Fruit fly (Drosophila melanogaster) whole organism, pupa: ENCODE results near the gene CG18135.

Experiments
- CG10348 ChIP-seq: fragments of 200-800 bp; sonication (Bioruptor generic); IDR thresholded peaks from 2 replicates; pipeline ENCODE4 v1.3.6; 2022; ENCODE audit warnings: missing biosample characterization, missing genetic modification characterization
- CG12605 ChIP-seq: fragments of 200-800 bp; sonication (Bioruptor generic); IDR thresholded peaks from 2 replicates; pipeline ENCODE4 v1.3.6; 2022; ENCODE audit warnings: missing biosample characterization, missing genetic modification characterization
- CG13204 ChIP-seq: fragments of 200-800 bp; sonication (Bioruptor generic); optimal IDR thresholded peaks from 2 replicates; lab custom pipeline; 2018; ENCODE audit warnings: missing biosample characterization, mild to moderate bottlenecking, missing genetic modification characterization, moderate library complexity
- CG14655 ChIP-seq: fragments of 200-800 bp; sonication (Bioruptor generic); optimal IDR thresholded peaks from 3 replicates; lab custom pipeline; 2017; ENCODE audit warnings: mild to moderate bottlenecking, missing biosample characterization, missing genetic modification reagents, missing genetic modification characterization
- CG15710 ChIP-seq: fragments of 200-800 bp; sonication (Bioruptor generic); optimal IDR thresholded peaks from 2 replicates; lab custom pipeline; 2018; ENCODE audit warnings: missing biosample characterization, mild to moderate bottlenecking, missing genetic modification characterization, moderate library complexity
- CG17806 ChIP-seq: fragments of 200-800 bp; sonication (Bioruptor generic); optimal IDR thresholded peaks from 2 replicates; lab custom pipeline; 2018; ENCODE audit warnings: missing biosample characterization, mild to moderate bottlenecking, missing genetic modification characterization, moderate library complexity
- CG32121 ChIP-seq: fragments of 200-800 bp; sonication (Bioruptor generic); IDR thresholded peaks from 2 replicates; pipeline ENCODE4 v1.3.6; 2022; ENCODE audit warnings: missing biosample characterization, missing genetic modification characterization
- CG34367 ChIP-seq: fragments of 200-800 bp; sonication (Bioruptor generic); optimal IDR thresholded peaks from 2 replicates; lab custom pipeline; 2018; ENCODE audit warnings: missing biosample characterization, mild to moderate bottlenecking, missing genetic modification characterization
- CG4496 ChIP-seq: fragments of 200-800 bp; sonication (Bioruptor generic); IDR thresholded peaks from 3 replicates; pipeline ENCODE4 v1.3.6; 2022; ENCODE audit warnings: missing biosample characterization, missing genetic modification characterization
- CG8159 ChIP-seq: fragments of 200-800 bp; sonication (Bioruptor generic); optimal IDR thresholded peaks from 3 replicates; lab custom pipeline; 2018; ENCODE audit warnings: missing biosample characterization, mild to moderate bottlenecking, missing genetic modification characterization, moderate library complexity
- CG8301 ChIP-seq: fragments of 200-800 bp; sonication (Bioruptor generic); optimal IDR thresholded peaks from 2 replicates; lab custom pipeline; 2018; ENCODE audit warnings: missing biosample characterization, mild to moderate bottlenecking, missing genetic modification characterization
- CG9948 ChIP-seq: fragments of 200-800 bp; sonication (Bioruptor generic); optimal IDR thresholded peaks from 2 replicates; lab custom pipeline; 2018; ENCODE audit warnings: missing biosample characterization, mild to moderate bottlenecking, missing genetic modification characterization, moderate library complexity
- D1 ChIP-seq: fragments of 200-800 bp; sonication (Bioruptor generic); optimal IDR thresholded peaks from 2 replicates; lab custom pipeline; 2018; ENCODE audit warnings: missing biosample characterization, mild to moderate bottlenecking, missing genetic modification characterization, moderate library complexity
- EcR ChIP-seq: fragments of 200-800 bp; sonication (Bioruptor generic); optimal IDR thresholded peaks from 3 replicates; lab custom pipeline; 2019; ENCODE audit warnings: missing biosample characterization, missing genetic modification characterization, mild to moderate bottlenecking, moderate library complexity, missing genetic modification reagents
- Ets98B ChIP-seq: fragments of 200-800 bp; sonication (Bioruptor generic); IDR thresholded peaks from 2 replicates; pipeline ENCODE4 v1.3.6; 2022; ENCODE audit warnings: missing biosample characterization, missing genetic modification characterization
- Pif1A ChIP-seq: fragments of 200-800 bp; sonication (Bioruptor generic); optimal IDR thresholded peaks from 3 replicates; lab custom pipeline; 2016; ENCODE audit warnings: missing biosample characterization, missing genetic modification characterization
- Pif1B ChIP-seq: fragments of 200-800 bp; sonication (Bioruptor generic); optimal IDR thresholded peaks from 3 replicates; lab custom pipeline; 2016; ENCODE audit warnings: missing biosample characterization, missing genetic modification characterization
- Snoo ChIP-seq: fragments of 200-800 bp; sonication (Bioruptor generic); optimal IDR thresholded peaks from 3 replicates; lab custom pipeline; 2017; ENCODE audit warnings: missing biosample characterization, mild to moderate bottlenecking, missing genetic modification characterization, inconsistent platforms
- fd96Ca ChIP-seq: fragments of 200-800 bp; sonication (Bioruptor generic); IDR thresholded peaks from 3 replicates; pipeline ENCODE4 v1.3.6; 2022; ENCODE audit warnings: missing biosample characterization, missing genetic modification characterization
- gl ChIP-seq: fragments of 200-800 bp; sonication (Bioruptor generic); optimal IDR thresholded peaks from 2 replicates; lab custom pipeline; 2018; ENCODE audit warnings: missing biosample characterization, mild to moderate bottlenecking, missing genetic modification characterization
- rn ChIP-seq: fragments of 200-800 bp; sonication (Bioruptor generic); IDR thresholded peaks from 2 replicates; pipeline ENCODE4 v1.3.6; 2022; ENCODE audit warnings: missing biosample characterization, missing genetic modification characterization

CG18135 gene

dm6 chr3L:18976720-18977119 is 21.4 kb downstream of the CG18135 start:
- TF ChIP-seq D1, result no peak
- no peak for TF ChIP-seq Pif1A (GFP tag; lab: Kevin White, UChicago)
- no peak for TF ChIP-seq CG12605 (GFP tag; lab: Robert Waterston, UW)
- TF ChIP-seq CG34367 (tag; lab: Kevin White, UChicago), result no peak
- TF ChIP-seq rn (GFP tag; lab: Robert Waterston, UW), result no peak
- no peak for TF ChIP-seq CG32121 (GFP tag; lab: Robert Waterston, UW)
- TF ChIP-seq CG8159 (tag; lab: Kevin White, UChicago), result peak; percentile 19
- TF ChIP-seq CG4496, result no peak
- no peak for TF ChIP-seq CG15710

DNA sequence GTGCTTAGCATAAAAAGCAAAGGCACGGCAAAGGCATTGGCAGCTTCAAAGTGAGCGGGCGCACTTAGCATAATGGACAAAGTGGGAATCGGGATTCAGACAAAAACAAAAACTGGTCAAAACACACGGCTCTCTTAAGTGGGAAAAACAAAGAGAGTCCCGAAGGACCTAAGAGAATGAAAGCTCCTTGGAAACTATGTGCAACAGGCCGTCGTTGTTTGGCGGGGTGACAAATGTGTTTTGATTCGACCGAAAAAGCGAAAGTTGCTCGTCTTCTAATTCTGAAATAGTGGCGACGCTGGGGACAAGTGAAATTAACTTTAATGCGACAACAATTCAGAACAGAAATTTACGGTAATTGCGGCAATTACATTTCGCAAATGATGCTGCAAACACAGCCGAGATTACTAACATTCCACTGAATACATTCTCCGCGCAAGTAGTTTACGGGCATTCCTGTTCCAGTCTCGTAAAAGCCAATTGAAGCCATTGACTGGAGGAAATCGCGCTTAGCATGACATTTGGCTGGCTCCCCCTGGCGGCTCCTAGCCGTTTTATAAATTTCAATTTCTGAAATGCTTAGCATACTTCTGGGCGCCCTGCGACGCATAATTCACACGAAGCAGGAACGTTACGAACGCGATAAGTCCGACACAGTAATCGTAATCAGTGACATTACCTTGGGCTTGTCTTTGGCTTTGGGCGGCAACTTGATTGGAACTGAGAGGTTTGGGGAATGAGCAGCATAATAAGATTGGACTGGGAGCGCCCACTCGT is 29.7 kb downstream of the CG18135 start:
- TF ChIP-seq CG4496 (no peak), CG8159 (tag; lab: Kevin White, UChicago) (no peak), CG32121 (GFP tag; lab: Robert Waterston, UW) (no peak), CG17806 (no peak), Pif1B (no peak), CG9948 (tag; lab: Kevin White, UChicago) (no peak), CG10348 (GFP tag; lab: Robert Waterston, UW) (no peak), Pif1A (GFP tag; lab: Kevin White, UChicago) (no peak), CG34367 (tag; lab: Kevin White, UChicago) (no peak)

- TF ChIP-seq CG4496, result no peak
- TF ChIP-seq CG12605 (GFP tag; lab: Robert Waterston, UW), result no peak
- TF ChIP-seq CG13204 (GFP tag; lab: Kevin White, UChicago), result no peak
- no peak for TF ChIP-seq CG34367 (tag; lab: Kevin White, UChicago)
- no peak for TF ChIP-seq Pif1A (GFP tag; lab: Kevin White, UChicago)
- no peak for TF ChIP-seq CG9948 (tag; lab: Kevin White, UChicago)
- no peak for TF ChIP-seq EcR (GFP tag; lab: Kevin White, UChicago)
- no peak for TF ChIP-seq rn (GFP tag; lab: Robert Waterston, UW)
- no peak for TF ChIP-seq CG15710
- no peak for TF ChIP-seq Ets98B (GFP tag; lab: Robert Waterston, UW)
- TF ChIP-seq CG14655 (GFP tag; lab: Kevin White, UChicago), result no peak
- TF ChIP-seq fd96Ca, result no peak
- no peak for TF ChIP-seq Pif1B
- no peak for TF ChIP-seq CG8159 (tag; lab: Kevin White, UChicago)
- no peak for TF ChIP-seq CG10348 (GFP tag; lab: Robert Waterston, UW)
- no peak for TF ChIP-seq Snoo
- no peak for TF ChIP-seq CG17806
- TF ChIP-seq, all 21 proteins: peak for 0
These were observed 41.1 kb downstream of the CG18135 start for dm6 chr3L:18957032-18957431.

DNA sequence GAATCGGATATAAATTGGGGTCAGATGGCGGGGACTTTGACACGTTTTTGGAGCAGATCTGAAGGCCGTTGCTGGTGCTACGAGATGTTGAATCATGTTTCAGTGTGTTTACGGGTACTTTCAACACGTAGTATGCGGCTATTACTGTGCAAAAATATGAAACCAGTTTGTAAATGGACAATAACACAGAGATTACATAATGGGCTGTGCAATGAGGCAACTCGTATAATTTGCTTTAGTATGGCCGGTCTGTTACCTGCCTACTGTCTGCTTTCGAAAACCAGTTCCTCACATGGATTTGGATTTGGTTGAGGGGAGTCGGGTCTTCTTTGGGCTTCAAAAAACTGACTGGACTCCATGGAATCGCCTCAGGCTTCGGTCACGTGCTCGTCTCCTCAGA is 45.7 kb downstream of the CG18135 start:
- no peak for TF ChIP-seq CG17806
- no peak for TF ChIP-seq CG12605 (GFP tag; lab: Robert Waterston, UW)
- no peak for TF ChIP-seq CG15710
- TF ChIP-seq CG8159 (tag; lab: Kevin White, UChicago), result no peak
- TF ChIP-seq EcR (GFP tag; lab: Kevin White, UChicago), result peak; percentile 63
- TF ChIP-seq gl, result no peak
- TF ChIP-seq CG32121 (GFP tag; lab: Robert Waterston, UW), result no peak
- TF ChIP-seq Pif1B, result no peak
- no peak for TF ChIP-seq Pif1A (GFP tag; lab: Kevin White, UChicago)
- no peak for TF ChIP-seq fd96Ca
- TF ChIP-seq CG10348 (GFP tag; lab: Robert Waterston, UW), result no peak
- no peak for TF ChIP-seq CG8301
- TF ChIP-seq CG9948 (tag; lab: Kevin White, UChicago), result no peak
- peak; percentile 38 for TF ChIP-seq Snoo

dm6 chr3L:18950359-18950758 is 47.7 kb downstream of the CG18135 start, which contains the start of gene CG6836:
TSS of gene CG6836 (plus strand) at chr3L:18950629.
- TF ChIP-seq gl, result no peak
- TF ChIP-seq CG32121 (GFP tag; lab: Robert Waterston, UW), result peak; percentile 38; the same call in 1 of the 2 replicates
- TF ChIP-seq CG4496, result 0 out of 3 replicates have a peak, but pooled peaks have one; percentile 29
- TF ChIP-seq CG13204 (GFP tag; lab: Kevin White, UChicago), result no peak
- TF ChIP-seq Snoo, result no peak

- TF ChIP-seq EcR (GFP tag; lab: Kevin White, UChicago) (no peak), CG9948 (tag; lab: Kevin White, UChicago) (no peak), CG8159 (tag; lab: Kevin White, UChicago) (no peak), CG8301 (no peak), Ets98B (GFP tag; lab: Robert Waterston, UW) (no peak), D1 (no peak), CG15710 (no peak), CG10348 (GFP tag; lab: Robert Waterston, UW) (no peak), CG13204 (GFP tag; lab: Kevin White, UChicago) (no peak), Snoo (no peak), rn (GFP tag; lab: Robert Waterston, UW) (no peak), CG4496 (no peak), Pif1B (no peak), Pif1A (GFP tag; lab: Kevin White, UChicago) (no peak)
These were observed 48.9 kb downstream of the CG18135 start for dm6 chr3L:18949137-18949536.
